Worm (Caenorhabditis elegans): ENCODE measurements around the gene srbc-45.

srbc-45 gene

ce11 chrV:12816672-12817071 lies 13.3 kb downstream of the srbc-45 start:
- TF ChIP-seq tbx-8 (GFP tag; optimal IDR thresholded peaks at IDR 0.05): no peak
- TF ChIP-seq hlh-1 (tag; optimal IDR thresholded peaks at IDR 0.05): no peak
- TF ChIP-seq ham-2 (GFP tag; optimal IDR thresholded peaks at IDR 0.05): no peak
- no peak for TF ChIP-seq elt-1 (tag; optimal IDR thresholded peaks at IDR 0.05; ENCODE audit: borderline replicate concordance, insufficient read depth)
- no peak for TF ChIP-seq pha-4 (tag; optimal IDR thresholded peaks at IDR 0.05)
- no peak for TF ChIP-seq unc-39 (tag; optimal IDR thresholded peaks at IDR 0.05)
- TF ChIP-seq snpc-4 (tag; optimal IDR thresholded peaks at IDR 0.05): no peak
- no peak for TF ChIP-seq mab-5 (tag; optimal IDR thresholded peaks at IDR 0.05)
- no peak for TF ChIP-seq mls-2 (tag; optimal IDR thresholded peaks at IDR 0.05)
- TF ChIP-seq nhr-12 (tag; optimal IDR thresholded peaks at IDR 0.05): no peak

DNA sequence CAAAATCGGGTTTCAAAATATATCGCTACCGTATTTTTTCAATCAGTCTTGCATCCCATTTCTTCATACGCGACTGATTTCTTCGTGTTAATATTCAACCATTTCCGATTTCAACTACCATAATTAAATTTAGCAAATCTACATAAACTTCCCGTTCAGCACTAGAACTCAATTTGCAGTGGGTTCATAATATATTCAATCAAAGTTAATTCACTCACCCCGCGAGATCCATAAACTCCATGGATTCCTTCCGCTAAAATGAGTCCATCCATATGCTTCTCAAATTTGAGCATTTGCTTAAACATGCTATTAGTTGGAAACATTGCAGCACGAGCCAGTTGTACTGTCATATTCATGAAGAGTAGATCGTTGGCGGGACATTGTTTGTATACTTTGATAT lies 15.1 kb downstream of the srbc-45 start:
- TF ChIP-seq ces-1 (GFP tag; optimal IDR thresholded peaks at IDR 0.05) (peak; percentile 96), bed-3 (GFP tag; optimal IDR thresholded peaks at IDR 0.05) (no peak)

ce11 chrV:12819155-12819554 lies 15.8 kb downstream of the srbc-45 start:
- TF ChIP-seq ces-1 (GFP tag; optimal IDR thresholded peaks at IDR 0.05): no peak
- TF ChIP-seq ham-2 (GFP tag; optimal IDR thresholded peaks at IDR 0.05): peak; percentile 20

- TF ChIP-seq nhr-237 (tag; optimal IDR thresholded peaks at IDR 0.05) (no peak), unc-62 (GFP tag; optimal IDR thresholded peaks at IDR 0.05) (no peak), ceh-43 (GFP tag; optimal IDR thresholded peaks at IDR 0.05) (no peak), elt-1 (tag; optimal IDR thresholded peaks at IDR 0.05; ENCODE audit: borderline replicate concordance, insufficient read depth) (no peak), lsy-2 (tag; optimal IDR thresholded peaks at IDR 0.05) (no peak), nhr-2 (tag; optimal IDR thresholded peaks at IDR 0.05) (no peak), cnd-1 (tag; optimal IDR thresholded peaks at IDR 0.05) (no peak), blmp-1 (tag; optimal IDR thresholded peaks at IDR 0.05) (no peak)
Measured at ce11 chrV:12819792-12820453, 16.5 kb downstream of the srbc-45 start, which contains the start of the genes ZC443.4 and ugt-18. TSS of gene ZC443.4 (minus strand) at chrV:12819886. TSS of gene ugt-18 (plus strand) at chrV:12820260.

- TF ChIP-seq sptf-1 (tag; optimal IDR thresholded peaks at IDR 0.05): no peak
- no peak for TF ChIP-seq mep-1 (tag; optimal IDR thresholded peaks at IDR 0.05)
- TF ChIP-seq snpc-4 (tag; optimal IDR thresholded peaks at IDR 0.05): no peak
- no peak for TF ChIP-seq nhr-12 (tag; optimal IDR thresholded peaks at IDR 0.05)
- TF ChIP-seq elt-1 (tag; optimal IDR thresholded peaks at IDR 0.05; ENCODE audit: borderline replicate concordance, insufficient read depth): no peak
- no peak for TF ChIP-seq bed-3 (GFP tag; optimal IDR thresholded peaks at IDR 0.05)
Measured at ce11 chrV:12822065-12822464, 18.7 kb downstream of the srbc-45 start.

DNA sequence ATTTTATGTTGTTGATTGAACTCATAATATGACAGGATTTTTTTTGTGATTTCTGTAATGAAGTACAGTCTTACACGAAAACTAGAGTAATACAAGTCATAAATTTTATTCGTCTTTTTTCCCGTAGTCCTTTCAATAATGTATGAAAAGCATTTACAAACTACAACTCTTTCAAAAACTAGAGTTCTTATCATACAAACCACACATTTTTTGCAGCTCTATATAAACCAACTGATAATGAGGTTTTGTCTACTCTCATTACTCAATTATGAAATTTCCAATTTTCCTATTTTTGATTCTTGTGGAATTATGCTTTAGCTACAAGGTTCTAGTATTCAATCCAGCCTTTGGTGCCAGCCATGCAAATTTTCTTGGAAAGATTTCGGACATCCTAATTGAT lies 21.4 kb downstream of the srbc-45 start, which contains the start of gene ugt-16:
Gene ugt-16 (plus strand): TSS at position 248 of the 400 bp plus-strand sequence.
- no peak for TF ChIP-seq mls-2 (tag; optimal IDR thresholded peaks at IDR 0.05)
- no peak for TF ChIP-seq blmp-1 (tag; optimal IDR thresholded peaks at IDR 0.05)
- no peak for TF ChIP-seq pha-4 (tag; optimal IDR thresholded peaks at IDR 0.05)
- no peak for TF ChIP-seq unc-62 (GFP tag; optimal IDR thresholded peaks at IDR 0.05)
- TF ChIP-seq mep-1 (tag; optimal IDR thresholded peaks at IDR 0.05): no peak
- TF ChIP-seq lin-13 (tag; optimal IDR thresholded peaks at IDR 0.05): no peak
- TF ChIP-seq sptf-1 (tag; optimal IDR thresholded peaks at IDR 0.05): no peak
- TF ChIP-seq lsy-2 (tag; optimal IDR thresholded peaks at IDR 0.05): no peak
- no peak for TF ChIP-seq nhr-2 (tag; optimal IDR thresholded peaks at IDR 0.05)
- TF ChIP-seq ceh-39 (tag; optimal IDR thresholded peaks at IDR 0.05): no peak

ce11 chrV:12827219-12827618 lies 23.8 kb downstream of the srbc-45 start, which contains the start of gene ugt-15:
TSS of gene ugt-15 (plus strand) at chrV:12827519.
- no peak for TF ChIP-seq nhr-12 (tag; optimal IDR thresholded peaks at IDR 0.05)
- TF ChIP-seq ceh-39 (tag; optimal IDR thresholded peaks at IDR 0.05): no peak
- TF ChIP-seq ceh-43 (GFP tag; optimal IDR thresholded peaks at IDR 0.05): no peak
- TF ChIP-seq M03D4.4 (tag; optimal IDR thresholded peaks at IDR 0.05): no peak
- TF ChIP-seq snpc-4 (tag; optimal IDR thresholded peaks at IDR 0.05): no peak
- no peak for TF ChIP-seq hlh-1 (tag; optimal IDR thresholded peaks at IDR 0.05)
- no peak for TF ChIP-seq unc-39 (tag; optimal IDR thresholded peaks at IDR 0.05)
- TF ChIP-seq sptf-1 (tag; optimal IDR thresholded peaks at IDR 0.05): no peak

Data from whole organism, mixed stage, embryonic.